Fruit fly (Drosophila melanogaster) whole organism, embryonic: ENCODE results near the gene CG32706.

Experiments used
- Antp ChIP-seq: fragments of 200-800 bp; sonication (Bioruptor generic); optimal IDR thresholded peaks from 3 replicates; lab custom pipeline; 2016; ENCODE audit warnings: missing biosample characterization, missing genetic modification characterization
- Blimp-1 ChIP-seq: fragments of 200-800 bp; sonication (Bioruptor generic); optimal IDR thresholded peaks from 3 replicates; lab custom pipeline; 2018; ENCODE audit warnings: missing biosample characterization, missing genetic modification characterization, mild to moderate bottlenecking, moderate library complexity, missing genetic modification reagents
- CG15073 ChIP-seq: fragments of 200-800 bp; sonication (Bioruptor generic); optimal IDR thresholded peaks from 2 replicates; lab custom pipeline; 2016; ENCODE audit warnings: missing biosample characterization, missing genetic modification characterization
- CG15269 ChIP-seq: fragments of 200-800 bp; sonication (Bioruptor generic); optimal IDR thresholded peaks from 2 replicates; lab custom pipeline; 2018; ENCODE audit warnings: missing biosample characterization, mild to moderate bottlenecking, missing genetic modification characterization, moderate library complexity
- CG1529 ChIP-seq: fragments of 200-800 bp; sonication (Bioruptor generic); optimal IDR thresholded peaks from 3 replicates; lab custom pipeline; 2018; ENCODE audit warnings: missing biosample characterization, missing genetic modification characterization
- CG15479 ChIP-seq: fragments of 200-800 bp; sonication (Bioruptor generic); optimal IDR thresholded peaks from 3 replicates; lab custom pipeline; 2019; ENCODE audit warnings: missing biosample characterization, mild to moderate bottlenecking, missing genetic modification characterization, moderate library complexity
- CG1603 ChIP-seq: fragments of 200-800 bp; sonication (Bioruptor generic); optimal IDR thresholded peaks from 2 replicates; lab custom pipeline; 2019; ENCODE audit warnings: missing biosample characterization, mild to moderate bottlenecking, missing genetic modification characterization, moderate library complexity
- CG17568 ChIP-seq: fragments of 200-800 bp; sonication (Bioruptor generic); optimal IDR thresholded peaks from 2 replicates; lab custom pipeline; 2018; ENCODE audit warnings: missing biosample characterization, mild to moderate bottlenecking, missing genetic modification characterization, moderate library complexity
- CG1832 ChIP-seq: fragments of 200-800 bp; sonication (Bioruptor generic); optimal IDR thresholded peaks from 2 replicates; lab custom pipeline; 2017; ENCODE audit warnings: missing biosample characterization, mild to moderate bottlenecking, missing genetic modification characterization, inconsistent platforms
- CG2712 ChIP-seq: fragments of 200-800 bp; optimal IDR thresholded peaks from 3 replicates; lab custom pipeline; 2019; ENCODE audit warnings: missing biosample characterization, mild to moderate bottlenecking, missing genetic modification characterization, moderate library complexity
- CG30020 ChIP-seq: fragments of 200-800 bp; optimal IDR thresholded peaks from 2 replicates; lab custom pipeline; 2019; ENCODE audit warnings: missing biosample characterization, mild to moderate bottlenecking, missing genetic modification characterization, moderate library complexity
- CG30403 ChIP-seq: fragments of 200-800 bp; sonication (Bioruptor generic); optimal IDR thresholded peaks from 3 replicates; lab custom pipeline; 2016; ENCODE audit warnings: missing biosample characterization, missing genetic modification characterization
- CG3838 ChIP-seq: fragments of 200-800 bp; sonication (Bioruptor generic); optimal IDR thresholded peaks from 3 replicates; lab custom pipeline; 2016; ENCODE audit warnings: missing biosample characterization, missing genetic modification characterization
- CG4328 ChIP-seq: fragments of 200-800 bp; sonication (Bioruptor generic); optimal IDR thresholded peaks from 3 replicates; lab custom pipeline; 2017; ENCODE audit warnings: missing biosample characterization, missing genetic modification reagents, missing genetic modification characterization
- CG7928 ChIP-seq: fragments of 200-800 bp; sonication (Bioruptor generic); optimal IDR thresholded peaks from 2 replicates; lab custom pipeline; 2017; ENCODE audit warnings: missing biosample characterization, mild to moderate bottlenecking, missing genetic modification characterization
- CG8765 ChIP-seq: fragments of 200-800 bp; sonication (Bioruptor generic); IDR thresholded peaks from 2 replicates; pipeline ENCODE4 v1.3.6; 2022; ENCODE audit warnings: missing biosample characterization, missing genetic modification characterization
- CG9609 ChIP-seq: fragments of 200-800 bp; sonication (Bioruptor generic); optimal IDR thresholded peaks from 3 replicates; lab custom pipeline; 2016; ENCODE audit warnings: missing biosample characterization, missing genetic modification characterization
- CG9932 ChIP-seq: fragments of 200-800 bp; sonication (Bioruptor generic); IDR thresholded peaks from 2 replicates; pipeline ENCODE4 v1.3.6; 2022; ENCODE audit warnings: missing biosample characterization, missing genetic modification characterization
- CHES-1-like ChIP-seq: fragments of 200-800 bp; sonication (Bioruptor generic); optimal IDR thresholded peaks from 2 replicates; lab custom pipeline; 2016; ENCODE audit warnings: missing biosample characterization, missing genetic modification characterization
- D ChIP-seq, 2 experiments: fragments of 200-800 bp in 1 of 2; fragments of >200 bp in 1 of 2; sonication (Bioruptor generic) in 1 of 2; optimal IDR thresholded peaks; 2 replicates in 1 of 2; 3 replicates in 1 of 2; lab custom pipeline; 2017; ENCODE audit warnings: mild to moderate bottlenecking in 1 of 2, missing biosample characterization in 1 of 2, missing genetic modification characterization in 1 of 2, missing genetic modification reagents in 1 of 2
- Dad ChIP-seq: fragments of 200-800 bp; sonication (Bioruptor generic); optimal IDR thresholded peaks from 3 replicates; lab custom pipeline; 2016; ENCODE audit warnings: missing biosample characterization, missing genetic modification characterization
- Dbx ChIP-seq: fragments of 200-800 bp; sonication (Bioruptor generic); IDR thresholded peaks from 3 replicates; pipeline ENCODE4 v1.3.6; 2022; ENCODE audit warnings: missing biosample characterization, missing genetic modification characterization
- Drgx ChIP-seq: fragments of 200-800 bp; sonication (Bioruptor generic); IDR thresholded peaks from 2 replicates; pipeline ENCODE4 v1.3.6; 2022; ENCODE audit warnings: missing biosample characterization, missing genetic modification characterization
- HLH4C ChIP-seq: fragments of 200-800 bp; sonication (Bioruptor generic); IDR thresholded peaks from 3 replicates; pipeline ENCODE4 v1.3.6; 2022; ENCODE audit warnings: missing biosample characterization, missing genetic modification characterization; ENCODE audit not compliant: partially characterized antibody
- Hsf ChIP-seq: fragments of 200-800 bp; sonication (Bioruptor generic); optimal IDR thresholded peaks from 3 replicates; lab custom pipeline; 2016; ENCODE audit warnings: missing biosample characterization, missing genetic modification characterization
- MESR4 ChIP-seq: fragments of 200-800 bp; sonication (Bioruptor generic); optimal IDR thresholded peaks from 2 replicates; lab custom pipeline; 2018; ENCODE audit warnings: missing biosample characterization, mild to moderate bottlenecking, missing genetic modification characterization, moderate library complexity
- Nf-YC ChIP-seq: fragments of 200-800 bp; optimal IDR thresholded peaks from 3 replicates; lab custom pipeline; 2019; ENCODE audit warnings: missing biosample characterization, mild to moderate bottlenecking, missing genetic modification characterization, moderate library complexity
- Optix ChIP-seq: fragments of 200-800 bp; sonication (Bioruptor generic); IDR thresholded peaks from 3 replicates; pipeline ENCODE4 v1.3.6; 2022; ENCODE audit warnings: missing biosample characterization, missing genetic modification characterization
- TFAM ChIP-seq: fragments of 200-800 bp; sonication (Bioruptor generic); optimal IDR thresholded peaks from 2 replicates; lab custom pipeline; 2017; ENCODE audit warnings: missing biosample characterization, missing genetic modification characterization, inconsistent platforms
- bcd ChIP-seq: fragments of 200-800 bp; sonication (Bioruptor generic); optimal IDR thresholded peaks from 2 replicates; lab custom pipeline; 2017; ENCODE audit warnings: missing biosample characterization, mild to moderate bottlenecking, missing genetic modification characterization
- cad ChIP-seq: fragments of >200 bp; optimal IDR thresholded peaks from 2 replicates; lab custom pipeline; 2017; ENCODE audit warnings: missing biosample characterization, missing genetic modification characterization
- chm ChIP-seq: fragments of 200-800 bp; sonication (Bioruptor generic); IDR thresholded peaks from 2 replicates; pipeline ENCODE4 v1.3.6; 2022; ENCODE audit warnings: missing biosample characterization, missing genetic modification characterization
- dimm ChIP-seq: fragments of 200-800 bp; sonication (Bioruptor generic); IDR thresholded peaks from 2 replicates; pipeline ENCODE4 v1.3.6; 2022; ENCODE audit warnings: missing biosample characterization, missing genetic modification characterization
- fd96Cb ChIP-seq: fragments of 200-800 bp; sonication (Bioruptor generic); optimal IDR thresholded peaks from 2 replicates; lab custom pipeline; 2018; ENCODE audit warnings: missing biosample characterization, mild to moderate bottlenecking, missing genetic modification characterization, moderate library complexity
- fru ChIP-seq: fragments of >200 bp; optimal IDR thresholded peaks from 2 replicates; lab custom pipeline; 2017
- ham ChIP-seq: fragments of 200-800 bp; sonication (Bioruptor generic); IDR thresholded peaks from 2 replicates; pipeline ENCODE4 v1.3.6; 2022; ENCODE audit warnings: missing biosample characterization, missing genetic modification characterization
- insv ChIP-seq, 2 experiments: fragments of 200-800 bp; sonication (Bioruptor generic); optimal IDR thresholded peaks; 3 replicates each; lab custom pipeline; 2016 to 2018; ENCODE audit warnings: missing biosample characterization in 2 of 2, missing genetic modification characterization in 2 of 2
- lbe ChIP-seq: fragments of 200-800 bp; sonication (Bioruptor generic); optimal IDR thresholded peaks from 2 replicates; lab custom pipeline; 2016; ENCODE audit warnings: missing biosample characterization, mild to moderate bottlenecking, missing genetic modification characterization
- lilli ChIP-seq: fragments of 200-800 bp; sonication (Bioruptor generic); optimal IDR thresholded peaks from 3 replicates; lab custom pipeline; 2016; ENCODE audit warnings: missing biosample characterization, missing genetic modification characterization
- lmd ChIP-seq: fragments of 200-800 bp; sonication (Bioruptor generic); IDR thresholded peaks from 2 replicates; pipeline ENCODE4 v1.3.6; 2022; ENCODE audit warnings: missing biosample characterization, missing genetic modification characterization
- luna ChIP-seq: fragments of 200-800 bp; sonication (Bioruptor generic); optimal IDR thresholded peaks from 2 replicates; lab custom pipeline; 2016; ENCODE audit warnings: missing biosample characterization, missing genetic modification characterization
- mirr ChIP-seq: fragments of 200-800 bp; sonication (Bioruptor generic); optimal IDR thresholded peaks from 3 replicates; lab custom pipeline; 2018; ENCODE audit warnings: missing biosample characterization, mild to moderate bottlenecking, missing genetic modification characterization
- org-1 ChIP-seq: fragments of 200-800 bp; sonication (Bioruptor generic); optimal IDR thresholded peaks from 2 replicates; lab custom pipeline; 2017; ENCODE audit warnings: missing biosample characterization, missing genetic modification characterization
- peb ChIP-seq: fragments of 200-800 bp; sonication (Bioruptor generic); IDR thresholded peaks from 2 replicates; pipeline ENCODE4 v1.3.6; 2022; ENCODE audit warnings: missing biosample characterization, missing genetic modification characterization
- pho ChIP-seq: fragments of 200-800 bp; sonication (Bioruptor generic); optimal IDR thresholded peaks from 2 replicates; lab custom pipeline; 2016; ENCODE audit warnings: missing biosample characterization, missing genetic modification characterization
- pzg ChIP-seq: fragments of 200-800 bp; sonication (Bioruptor generic); optimal IDR thresholded peaks from 3 replicates; lab custom pipeline; 2018; ENCODE audit warnings: missing biosample characterization, mild to moderate bottlenecking, missing genetic modification characterization, moderate library complexity
- sc ChIP-seq, 3 experiments: fragments of >200 bp in 2 of 3; fragments of 200-800 bp in 1 of 3; sonication (Bioruptor generic) in 1 of 3; optimal IDR thresholded peaks; 2 replicates in 2 of 3; 3 replicates in 1 of 3; lab custom pipeline; 2017; ENCODE audit warnings: mild to moderate bottlenecking in 1 of 3, missing biosample characterization in 1 of 3, missing genetic modification characterization in 1 of 3, missing genetic modification reagents in 1 of 3
- slbo ChIP-seq: fragments of 200-800 bp; sonication (Bioruptor generic); IDR thresholded peaks from 2 replicates; pipeline ENCODE4 v1.3.6; 2022; ENCODE audit warnings: missing biosample characterization, missing genetic modification characterization
- usp ChIP-seq: fragments of >200 bp; optimal IDR thresholded peaks from 2 replicates; lab custom pipeline; 2017; ENCODE audit warnings: missing biosample characterization, missing genetic modification characterization
- vfl ChIP-seq: fragments of 200-800 bp; sonication (Bioruptor generic); optimal IDR thresholded peaks from 2 replicates; lab custom pipeline; 2016; ENCODE audit warnings: missing biosample characterization, missing genetic modification characterization
- wek ChIP-seq: fragments of 200-800 bp; sonication (Bioruptor generic); optimal IDR thresholded peaks from 3 replicates; lab custom pipeline; 2018; ENCODE audit warnings: missing biosample characterization, mild to moderate bottlenecking, missing genetic modification characterization, moderate library complexity

Gene CG32706

dm6 chrX:9080962-9081361, 6.0 kb upstream of the CG32706 start, which contains the start of the genes CG7246 and HP1b (continued):
- TF ChIP-seq Dbx (GFP tag; lab: Robert Waterston, UW) (peak; percentile 77), Blimp-1 (GFP tag; lab: Kevin White, UChicago) (peak; percentile 63), CG1832 (GFP tag; lab: Kevin White, UChicago) (no peak), sc (optimal IDR thresholded peaks at IDR 0.05; lab: Kevin White, UChicago) (no peak), sc (GFP tag; optimal IDR thresholded peaks at IDR 0.05; lab: Kevin White, UChicago) (peak; percentile 11), CG8765 (GFP tag; lab: Robert Waterston, UW) (0 out of 2 replicates have a peak, but pooled peaks have one; percentile 40), Optix (peak; percentile 79), Antp (GFP tag; lab: Kevin White, UChicago) (peak; percentile 51), CG15269 (tag; lab: Kevin White, UChicago) (peak; percentile 69), CG15479 (no peak), CG9932 (GFP tag; lab: Robert Waterston, UW) (peak; percentile 84), CG30020 (peak; percentile 67), CG4328 (GFP tag; lab: Kevin White, UChicago) (peak; percentile 39), Dad (GFP tag; lab: Kevin White, UChicago) (peak; percentile 10), usp (GFP tag; lab: Kevin White, UChicago) (no peak), slbo (GFP tag; lab: Robert Waterston, UW) (peak; percentile 82), dimm (GFP tag; lab: Robert Waterston, UW) (no peak), Drgx (GFP tag; lab: Robert Waterston, UW) (peak; percentile 64), chm (GFP tag; lab: Robert Waterston, UW) (no peak), ham (GFP tag; lab: Robert Waterston, UW) (no peak), fru (lab: Kevin White, UChicago) (no peak), mirr (GFP tag; lab: Kevin White, UChicago) (no peak), lbe (peak; percentile 70), bcd (GFP tag; lab: Kevin White, UChicago) (peak; percentile 65), luna (peak; percentile 12), HLH4C (GFP tag; lab: Robert Waterston, UW) (peak; percentile 67), CG1603 (peak; percentile 54), CG17568 (GFP tag; lab: Kevin White, UChicago) (no peak), lmd (GFP tag; lab: Robert Waterston, UW) (peak; percentile 71), lilli (GFP tag; lab: Kevin White, UChicago) (peak; percentile 79), vfl (peak; percentile 44), org-1 (GFP tag; lab: Kevin White, UChicago) (no peak), insv (GFP tag; optimal IDR thresholded peaks at IDR 0.05; lab: Kevin White, UChicago) (peak in 1 of 2 experiments; percentile 12), D (optimal IDR thresholded peaks at IDR 0.05; lab: Kevin White, UChicago) (no peak), D (GFP tag; optimal IDR thresholded peaks at IDR 0.05; lab: Kevin White, UChicago) (peak; percentile 36), cad (no peak), fd96Cb (peak; percentile 52), CG30403 (GFP tag; lab: Kevin White, UChicago) (peak; percentile 74), CHES-1-like (GFP tag; lab: Kevin White, UChicago) (peak; percentile 66), TFAM (no peak), MESR4 (peak; percentile 25), Nf-YC (tag; lab: Kevin White, UChicago) (peak; percentile 64), pzg (GFP tag; lab: Kevin White, UChicago) (peak; percentile 40), CG7928 (peak; percentile 33), CG15073 (no peak), pho (peak; percentile 46), CG3838 (no peak), wek (GFP tag; lab: Kevin White, UChicago) (no peak), CG1529 (GFP tag; lab: Kevin White, UChicago) (peak; percentile 37), CG2712 (tag; lab: Kevin White, UChicago) (peak; percentile 82), CG9609 (peak; percentile 46), peb (GFP tag; lab: Robert Waterston, UW) (peak; percentile 60), Hsf (peak; percentile 61)
